Worm (Caenorhabditis elegans): Measurements from ENCODE around the gene T11G6.4.

T11G6.4 gene

DNA sequence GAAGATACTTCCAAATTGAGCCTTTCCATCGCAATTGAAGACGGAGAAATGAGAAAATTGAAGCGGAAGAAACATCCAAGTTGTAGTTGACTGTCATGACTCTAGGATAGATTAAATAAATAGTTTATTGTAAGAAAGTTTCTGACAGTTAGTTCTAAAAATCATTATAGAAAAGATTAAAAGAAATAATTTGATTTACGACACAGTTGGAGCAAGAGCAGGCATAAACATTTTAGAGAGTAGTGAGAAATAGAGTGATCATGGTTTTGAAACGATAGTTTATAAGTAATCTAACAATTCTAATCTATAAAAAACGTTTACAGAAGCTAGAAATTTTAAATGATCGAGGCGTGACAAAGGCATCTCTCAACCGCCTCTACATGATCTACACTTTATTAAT, 19.6 kb downstream of the T11G6.4 start, which contains the start of gene best-15:
Gene best-15 (minus strand): TSS at position 101 of the 400 bp plus-strand sequence.
- TF ChIP-seq T22C8.4 (GFP tag; IDR thresholded peaks at IDR 0.05) (no peak), klf-2 (GFP tag; conservative IDR thresholded peaks at IDR 0.05) (no peak), tab-1 (GFP tag; IDR thresholded peaks at IDR 0.05) (no peak), ztf-29 (GFP tag; IDR thresholded peaks at IDR 0.05) (no peak), ref-1 (GFP tag; conservative IDR thresholded peaks at IDR 0.05) (no peak), cog-1 (tag; optimal IDR thresholded peaks at IDR 0.05) (no peak), med-1 (GFP tag; optimal IDR thresholded peaks at IDR 0.05; ENCODE audit: insufficient read depth) (no peak), ztf-23 (GFP tag; IDR thresholded peaks at IDR 0.05) (no peak), flt-1 (GFP tag; IDR thresholded peaks at IDR 0.05) (no peak)

DNA sequence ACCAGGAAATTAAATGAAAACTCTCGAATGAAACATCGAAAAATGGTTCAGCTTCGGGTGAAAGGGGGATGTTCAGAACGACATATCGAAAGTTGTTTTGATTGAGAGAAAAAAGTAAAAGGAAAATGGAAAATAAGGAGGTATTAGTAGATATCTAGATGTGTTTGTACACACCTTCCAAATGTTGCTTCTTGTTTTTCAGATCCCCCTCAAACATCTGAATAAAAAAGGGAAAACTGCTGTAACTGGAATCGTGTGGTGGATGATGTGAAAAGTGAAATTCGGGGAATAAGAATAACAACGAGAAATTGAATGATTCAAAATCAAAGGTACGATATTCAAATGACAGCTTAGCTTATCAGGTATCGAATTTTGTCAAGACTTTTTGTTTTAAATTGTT, 23.7 kb downstream of the T11G6.4 start, which contains the start of gene npax-3:
Gene npax-3 (minus strand): TSS at position 101 of the 400 bp plus-strand sequence.
- no peak for TF ChIP-seq med-1 (GFP tag; optimal IDR thresholded peaks at IDR 0.05; ENCODE audit: insufficient read depth)
- TF ChIP-seq ztf-23 (GFP tag; IDR thresholded peaks at IDR 0.05): no peak
- TF ChIP-seq cog-1 (tag; optimal IDR thresholded peaks at IDR 0.05): no peak
- no peak for TF ChIP-seq klf-2 (GFP tag; conservative IDR thresholded peaks at IDR 0.05)
- TF ChIP-seq ref-1 (GFP tag; conservative IDR thresholded peaks at IDR 0.05): no peak
- TF ChIP-seq ztf-29 (GFP tag; IDR thresholded peaks at IDR 0.05): no peak
- no peak for TF ChIP-seq tab-1 (GFP tag; IDR thresholded peaks at IDR 0.05)
- no peak for TF ChIP-seq flt-1 (GFP tag; IDR thresholded peaks at IDR 0.05)
- TF ChIP-seq T22C8.4 (GFP tag; IDR thresholded peaks at IDR 0.05): no peak

DNA sequence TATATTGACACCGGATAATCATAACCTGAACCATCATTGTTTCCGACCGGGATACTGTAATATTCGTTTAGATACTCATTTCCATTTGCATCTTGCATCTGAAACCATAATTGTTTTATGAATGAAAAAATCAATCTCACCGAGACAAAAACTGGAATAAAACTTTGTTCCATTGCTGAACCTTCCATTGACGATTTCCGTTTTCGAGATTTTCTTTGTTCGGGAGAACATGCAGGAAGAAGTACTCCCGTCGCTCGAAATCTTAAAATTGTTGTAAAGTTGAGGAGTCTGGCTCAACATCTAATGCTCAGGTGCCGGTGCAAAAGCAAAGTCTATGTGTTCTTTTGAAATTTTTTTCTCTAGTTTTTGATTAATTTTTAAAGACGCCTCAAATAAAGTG, 25.7 kb downstream of the T11G6.4 start:
- TF ChIP-seq flt-1 (GFP tag; IDR thresholded peaks at IDR 0.05): no peak
- TF ChIP-seq klf-2 (GFP tag; conservative IDR thresholded peaks at IDR 0.05): no peak
- no peak for TF ChIP-seq med-1 (GFP tag; optimal IDR thresholded peaks at IDR 0.05; ENCODE audit: insufficient read depth)
- TF ChIP-seq ref-1 (GFP tag; conservative IDR thresholded peaks at IDR 0.05): no peak
- TF ChIP-seq cog-1 (tag; optimal IDR thresholded peaks at IDR 0.05): no peak
- no peak for TF ChIP-seq ztf-23 (GFP tag; IDR thresholded peaks at IDR 0.05)

DNA sequence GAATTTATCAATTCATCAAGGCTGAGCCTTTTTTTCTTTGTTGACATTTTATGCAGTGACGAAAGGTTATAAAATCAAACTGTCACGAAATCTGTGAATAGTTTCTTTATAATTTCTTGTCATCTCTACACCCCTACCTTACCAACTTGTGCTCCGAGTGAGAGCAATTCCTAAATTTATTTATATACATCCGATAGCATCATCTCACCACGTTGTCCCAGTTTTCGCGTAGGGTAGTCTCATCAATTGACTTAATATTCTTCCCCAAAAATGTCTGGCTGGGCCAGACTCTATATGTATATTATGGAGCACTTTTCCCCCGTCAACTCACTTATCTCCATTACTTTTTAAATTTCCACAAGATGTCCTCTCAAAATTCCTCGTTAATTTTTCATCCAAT, 26.4 kb downstream of the T11G6.4 start:
- TF ChIP-seq cog-1 (tag; optimal IDR thresholded peaks at IDR 0.05) (no peak), ztf-23 (GFP tag; IDR thresholded peaks at IDR 0.05) (0 out of 2 replicates have a peak, but pooled peaks have one; percentile 18)

DNA sequence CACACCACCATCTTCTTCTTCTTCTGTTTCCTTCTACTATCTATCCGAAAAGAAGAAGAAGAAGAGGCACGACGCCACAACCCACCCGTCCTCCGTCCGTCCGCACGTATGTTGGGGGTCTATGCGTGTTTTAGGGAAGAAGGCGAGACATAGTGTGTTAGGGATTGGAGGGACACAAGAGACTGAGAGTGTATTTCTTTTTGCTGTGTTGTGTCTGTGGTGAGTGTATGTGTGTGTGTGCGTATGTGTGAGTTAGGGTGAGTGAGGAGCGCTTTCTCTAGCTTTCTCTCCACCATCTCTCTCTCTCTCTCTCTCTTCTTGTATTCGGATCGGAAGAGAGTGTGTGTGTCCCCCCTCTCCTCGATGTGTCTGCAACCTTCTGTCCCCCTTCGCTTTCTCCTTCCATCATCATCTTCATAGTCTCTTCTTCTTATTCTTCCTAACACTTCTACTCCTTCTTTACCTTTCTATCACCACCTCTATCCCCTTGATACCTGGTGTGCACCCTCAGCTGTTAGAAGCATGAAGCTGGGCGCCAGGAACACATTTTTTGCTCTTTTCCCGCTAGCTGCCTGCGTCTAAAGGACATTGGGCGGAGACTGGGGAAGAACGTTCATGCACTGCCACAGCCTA, 29.9 kb downstream of the T11G6.4 start:
- no peak for TF ChIP-seq T22C8.4 (GFP tag; IDR thresholded peaks at IDR 0.05)
- TF ChIP-seq tab-1 (GFP tag; IDR thresholded peaks at IDR 0.05): no peak
- TF ChIP-seq klf-2 (GFP tag; conservative IDR thresholded peaks at IDR 0.05): peak; percentile 54; the same call in 1 of the 2 replicates
- TF ChIP-seq ztf-23 (GFP tag; IDR thresholded peaks at IDR 0.05): no peak
- peak; percentile 68; the same call in 1 of the 2 replicates for TF ChIP-seq flt-1 (GFP tag; IDR thresholded peaks at IDR 0.05)
- TF ChIP-seq med-1 (GFP tag; optimal IDR thresholded peaks at IDR 0.05; ENCODE audit: insufficient read depth): no peak
- TF ChIP-seq ztf-29 (GFP tag; IDR thresholded peaks at IDR 0.05): peak; percentile 65
- peak; percentile 91 for TF ChIP-seq cog-1 (tag; optimal IDR thresholded peaks at IDR 0.05)
- TF ChIP-seq ref-1 (GFP tag; conservative IDR thresholded peaks at IDR 0.05): 0 out of 2 replicates have a peak, but pooled peaks have one; percentile 23

DNA sequence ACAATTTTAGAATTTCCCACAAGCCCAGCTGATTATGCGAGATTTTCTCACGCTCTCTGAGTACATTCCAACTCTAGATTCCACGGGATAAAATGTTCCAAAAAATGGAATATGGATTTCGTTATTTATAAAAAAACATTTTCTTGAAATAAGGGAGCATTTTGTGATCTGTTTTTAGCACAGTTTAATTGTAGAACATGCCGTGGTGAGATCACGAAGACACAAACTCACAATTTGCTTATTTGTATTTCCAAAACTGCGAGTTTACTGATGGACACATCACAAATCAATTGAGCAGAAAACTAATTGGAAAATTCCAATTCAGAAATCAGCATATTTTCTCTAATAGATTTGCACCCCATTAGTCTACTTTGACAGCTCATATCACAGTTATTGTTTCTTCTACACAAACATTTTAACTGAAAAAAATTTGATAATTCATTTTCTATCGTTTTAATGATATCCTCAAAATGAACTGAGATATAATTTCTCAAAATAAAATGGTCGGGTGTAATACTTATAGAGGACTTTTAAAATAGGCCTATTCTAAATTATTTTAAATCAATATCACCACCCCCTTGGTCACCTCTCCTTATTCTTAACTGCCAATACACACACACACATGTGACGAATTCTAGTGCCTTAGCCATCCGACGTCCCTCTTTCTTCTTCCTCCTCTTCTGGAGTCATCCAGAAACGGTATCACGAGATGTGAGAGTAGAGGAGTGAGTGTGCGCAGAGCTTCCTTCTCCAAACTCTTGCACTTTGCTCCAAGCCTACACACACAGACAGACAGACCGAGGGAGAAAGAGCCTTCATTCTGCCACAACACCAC, 30.7 kb downstream of the T11G6.4 start:
- TF ChIP-seq tab-1 (GFP tag; IDR thresholded peaks at IDR 0.05): no peak
- no peak for TF ChIP-seq cog-1 (tag; optimal IDR thresholded peaks at IDR 0.05)
- TF ChIP-seq med-1 (GFP tag; optimal IDR thresholded peaks at IDR 0.05; ENCODE audit: insufficient read depth): no peak
- TF ChIP-seq ztf-23 (GFP tag; IDR thresholded peaks at IDR 0.05): no peak
- TF ChIP-seq ref-1 (GFP tag; conservative IDR thresholded peaks at IDR 0.05): no peak
- no peak for TF ChIP-seq flt-1 (GFP tag; IDR thresholded peaks at IDR 0.05)
- no peak for TF ChIP-seq klf-2 (GFP tag; conservative IDR thresholded peaks at IDR 0.05)
- TF ChIP-seq T22C8.4 (GFP tag; IDR thresholded peaks at IDR 0.05): no peak

DNA sequence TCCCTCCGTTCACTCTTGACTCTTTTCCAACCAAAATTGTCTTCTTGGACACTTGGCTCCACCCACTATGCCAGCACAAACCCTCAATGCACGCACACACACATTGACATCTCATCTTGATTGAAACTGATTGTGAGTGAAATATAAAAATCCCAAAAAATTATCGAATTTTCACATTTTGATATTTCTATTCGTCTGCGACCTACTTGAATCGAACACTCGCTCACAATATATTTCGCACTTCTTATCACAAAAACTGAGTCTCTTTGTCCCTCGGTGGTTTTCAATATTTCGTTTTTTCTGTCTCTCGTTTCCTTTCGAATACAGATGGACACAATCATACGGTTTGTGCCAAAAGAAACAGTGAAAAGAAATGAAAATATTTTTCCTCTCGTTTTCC, 31.6 kb downstream of the T11G6.4 start:
- no peak for TF ChIP-seq ref-1 (GFP tag; conservative IDR thresholded peaks at IDR 0.05)
- no peak for TF ChIP-seq ztf-29 (GFP tag; IDR thresholded peaks at IDR 0.05)
- TF ChIP-seq tab-1 (GFP tag; IDR thresholded peaks at IDR 0.05): no peak
- no peak for TF ChIP-seq T22C8.4 (GFP tag; IDR thresholded peaks at IDR 0.05)
- TF ChIP-seq klf-2 (GFP tag; conservative IDR thresholded peaks at IDR 0.05): no peak
- TF ChIP-seq ztf-23 (GFP tag; IDR thresholded peaks at IDR 0.05): no peak
- no peak for TF ChIP-seq med-1 (GFP tag; optimal IDR thresholded peaks at IDR 0.05; ENCODE audit: insufficient read depth)
- no peak for TF ChIP-seq cog-1 (tag; optimal IDR thresholded peaks at IDR 0.05)
- no peak for TF ChIP-seq flt-1 (GFP tag; IDR thresholded peaks at IDR 0.05)

DNA sequence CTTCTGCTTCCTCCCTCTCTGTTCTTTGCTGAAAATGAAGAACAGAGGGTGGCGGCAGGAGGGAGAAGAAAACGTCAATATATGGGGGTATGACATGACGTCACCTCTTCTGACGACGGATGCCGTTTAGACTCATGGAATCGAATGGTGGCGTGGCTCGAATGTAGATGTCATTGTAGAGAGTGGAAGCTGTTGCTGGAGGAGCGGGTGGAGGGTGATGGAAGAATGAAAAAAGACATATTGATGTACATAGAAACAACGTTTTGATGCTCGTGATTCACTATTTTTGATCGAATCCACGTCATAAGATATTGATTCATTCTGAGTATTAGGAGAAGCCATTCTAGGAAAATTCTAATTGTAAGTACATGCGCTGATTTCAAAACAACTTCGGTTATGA, 32.7 kb downstream of the T11G6.4 start:
- TF ChIP-seq klf-2 (GFP tag; conservative IDR thresholded peaks at IDR 0.05): 0 out of 2 replicates have a peak, but pooled peaks have one; percentile 15
- no peak for TF ChIP-seq ref-1 (GFP tag; conservative IDR thresholded peaks at IDR 0.05)
- TF ChIP-seq tab-1 (GFP tag; IDR thresholded peaks at IDR 0.05): no peak
- TF ChIP-seq T22C8.4 (GFP tag; IDR thresholded peaks at IDR 0.05): no peak
- TF ChIP-seq ztf-29 (GFP tag; IDR thresholded peaks at IDR 0.05): no peak

DNA sequence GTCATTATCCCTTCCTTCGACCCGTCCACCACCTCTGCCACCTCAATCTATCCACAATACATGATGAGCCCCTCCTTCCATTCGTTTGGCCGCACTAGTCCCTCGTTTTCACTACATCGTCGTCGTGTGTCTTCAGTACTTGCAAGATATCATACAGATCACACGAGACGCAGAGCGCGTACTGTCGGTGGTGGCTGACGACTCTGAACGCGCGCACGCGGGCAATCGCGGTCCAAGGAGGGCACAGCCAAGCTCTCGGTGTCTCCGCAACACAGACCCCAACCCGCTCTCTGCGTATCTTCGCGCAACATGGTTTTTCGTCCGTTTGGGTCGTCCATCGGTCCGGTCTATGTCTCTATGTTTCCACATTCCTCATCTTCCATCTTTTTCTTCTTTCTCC, 34.7 kb downstream of the T11G6.4 start:
- TF ChIP-seq ztf-23 (GFP tag; IDR thresholded peaks at IDR 0.05): 0 out of 2 replicates have a peak, but pooled peaks have one; percentile 33
- peak; percentile 58 for TF ChIP-seq cog-1 (tag; optimal IDR thresholded peaks at IDR 0.05)
- peak; percentile 74 for TF ChIP-seq tab-1 (GFP tag; IDR thresholded peaks at IDR 0.05)
- TF ChIP-seq ref-1 (GFP tag; conservative IDR thresholded peaks at IDR 0.05): no peak
- TF ChIP-seq med-1 (GFP tag; optimal IDR thresholded peaks at IDR 0.05; ENCODE audit: insufficient read depth): no peak
- no peak for TF ChIP-seq T22C8.4 (GFP tag; IDR thresholded peaks at IDR 0.05)
- no peak; the same call in 1 of the 2 replicates for TF ChIP-seq ztf-29 (GFP tag; IDR thresholded peaks at IDR 0.05)
- TF ChIP-seq flt-1 (GFP tag; IDR thresholded peaks at IDR 0.05): peak; percentile 54; the same call in 1 of the 2 replicates
- no peak for TF ChIP-seq klf-2 (GFP tag; conservative IDR thresholded peaks at IDR 0.05)

Measured in whole organism, midembryonic.